Fruit fly (Drosophila melanogaster): ENCODE measurements around the gene SdicB.

The SdicB gene

DNA sequence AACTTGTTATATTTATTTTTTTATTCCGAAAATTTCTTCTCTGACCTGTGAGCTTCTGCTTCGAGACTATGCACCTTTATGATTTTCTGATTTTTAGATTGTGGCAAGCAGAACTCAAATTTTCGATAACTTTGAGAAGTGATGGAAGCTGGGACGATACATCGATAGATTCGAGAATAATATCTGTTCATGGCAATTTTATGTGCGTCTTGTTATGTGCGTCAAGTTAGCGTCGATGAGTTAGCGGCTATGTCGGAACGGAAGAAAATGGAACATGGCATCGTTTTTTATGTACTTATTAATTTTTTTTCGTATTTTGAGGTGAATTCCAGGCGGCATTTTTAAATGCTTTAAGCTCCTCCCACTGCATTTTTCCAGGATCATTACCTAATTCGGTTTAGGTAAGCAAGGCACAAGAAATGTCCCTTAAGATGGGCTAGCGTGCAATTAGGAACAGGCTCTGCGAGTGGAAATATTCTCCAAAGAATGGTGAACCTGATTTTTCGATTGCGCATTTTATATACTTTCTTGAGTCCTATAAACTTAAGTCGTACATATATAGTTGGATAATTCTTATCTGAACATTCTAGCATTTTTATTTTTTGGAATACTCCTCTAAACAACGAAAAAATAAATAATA is 43.5 kb downstream of the SdicB start, which contains the start of gene Phf7:
Gene Phf7 (minus strand): TSS at position 58 of the 640 bp plus-strand sequence.
- TF ChIP-seq cnc (optimal IDR thresholded peaks at IDR 0.05) (no peak), tj (GFP tag; optimal IDR thresholded peaks at IDR 0.05) (no peak), CG14711 (tag; optimal IDR thresholded peaks at IDR 0.05) (no peak), Crg-1 (GFP tag; optimal IDR thresholded peaks at IDR 0.05) (no peak), CG5204 (GFP tag; optimal IDR thresholded peaks at IDR 0.05) (no peak)

DNA sequence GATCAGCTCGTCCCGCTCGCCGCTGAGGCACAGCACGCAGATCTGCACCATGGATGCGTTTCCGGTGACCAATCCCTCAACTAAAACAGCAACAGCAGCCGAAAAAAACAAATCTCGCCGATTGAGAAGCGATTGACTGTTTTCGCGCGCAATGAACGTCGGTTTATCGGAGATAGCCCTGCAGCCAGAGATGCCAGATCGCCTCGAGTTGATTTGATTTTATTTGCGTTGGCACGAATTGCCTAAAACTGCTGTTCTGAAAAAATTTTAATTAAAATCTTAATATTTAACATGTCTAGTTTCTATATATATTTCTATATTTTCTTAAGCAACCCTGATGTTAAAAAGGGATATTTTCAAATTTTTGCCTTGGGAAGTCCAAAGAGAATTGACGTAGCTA is 46.8 kb downstream of the SdicB start:
- TF ChIP-seq cic (GFP tag; optimal IDR thresholded peaks at IDR 0.05) (no peak), CG5204 (GFP tag; optimal IDR thresholded peaks at IDR 0.05) (no peak), Crg-1 (GFP tag; optimal IDR thresholded peaks at IDR 0.05) (no peak), cnc (optimal IDR thresholded peaks at IDR 0.05) (no peak), CG1620 (GFP tag; optimal IDR thresholded peaks at IDR 0.05) (no peak), bab1 (GFP tag; optimal IDR thresholded peaks at IDR 0.05) (no peak), CG12768 (GFP tag; optimal IDR thresholded peaks at IDR 0.05) (no peak), CG7101 (tag; optimal IDR thresholded peaks at IDR 0.05) (no peak), CG14711 (tag; optimal IDR thresholded peaks at IDR 0.05) (no peak), CG33017 (tag; optimal IDR thresholded peaks at IDR 0.05) (no peak), Clk (GFP tag; optimal IDR thresholded peaks at IDR 0.05) (no peak), tj (GFP tag; optimal IDR thresholded peaks at IDR 0.05) (no peak), CG7045 (GFP tag; optimal IDR thresholded peaks at IDR 0.05) (no peak), toe (GFP tag; optimal IDR thresholded peaks at IDR 0.05) (no peak)

DNA sequence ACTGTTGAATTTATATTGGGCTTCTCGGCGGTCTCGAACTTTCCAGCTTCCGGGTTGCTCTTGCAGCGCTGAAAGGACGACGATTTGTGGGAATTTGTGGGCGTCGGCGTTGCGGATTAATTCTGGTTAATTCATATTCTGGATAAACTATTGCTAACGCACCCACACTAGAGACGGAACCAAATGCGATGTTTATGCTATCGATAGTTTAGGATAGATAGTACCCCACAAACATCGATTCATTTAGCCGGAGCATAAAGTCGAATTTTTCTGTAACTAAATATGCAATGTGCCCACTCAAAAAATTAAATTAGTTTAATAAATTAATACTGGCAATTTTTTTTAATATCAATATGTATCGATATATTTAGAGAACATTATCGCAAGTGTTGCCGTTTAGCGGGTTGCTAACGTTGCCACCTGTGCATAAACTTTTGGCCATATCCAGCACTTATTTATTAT is 49.7 kb downstream of the SdicB start, which contains the start of gene Rab35:
Gene Rab35 (minus strand): TSS at position 194 of the 462 bp plus-strand sequence.
- TF ChIP-seq pad (GFP tag; optimal IDR thresholded peaks at IDR 0.05): peak; percentile 35
- TF ChIP-seq CG7045 (GFP tag; optimal IDR thresholded peaks at IDR 0.05): no peak
- TF ChIP-seq CG7101 (tag; optimal IDR thresholded peaks at IDR 0.05): peak; percentile 5
- TF ChIP-seq Mnt (GFP tag; optimal IDR thresholded peaks at IDR 0.05): peak; percentile 14
- peak; percentile 50 for TF ChIP-seq toe (GFP tag; optimal IDR thresholded peaks at IDR 0.05)
- peak; percentile 2 for TF ChIP-seq bab1 (GFP tag; optimal IDR thresholded peaks at IDR 0.05)
- peak; percentile 9 for TF ChIP-seq CG14711 (tag; optimal IDR thresholded peaks at IDR 0.05)
- no peak for TF ChIP-seq cic (GFP tag; optimal IDR thresholded peaks at IDR 0.05)
- TF ChIP-seq CG12768 (GFP tag; optimal IDR thresholded peaks at IDR 0.05): no peak
- peak; percentile 17 for TF ChIP-seq CG5204 (GFP tag; optimal IDR thresholded peaks at IDR 0.05)
- TF ChIP-seq CG1620 (GFP tag; optimal IDR thresholded peaks at IDR 0.05): peak; percentile 74
- no peak for TF ChIP-seq kay (GFP tag; ENCODE audit: borderline replicate concordance)
- peak; percentile 30 for TF ChIP-seq Crg-1 (GFP tag; optimal IDR thresholded peaks at IDR 0.05)

DNA sequence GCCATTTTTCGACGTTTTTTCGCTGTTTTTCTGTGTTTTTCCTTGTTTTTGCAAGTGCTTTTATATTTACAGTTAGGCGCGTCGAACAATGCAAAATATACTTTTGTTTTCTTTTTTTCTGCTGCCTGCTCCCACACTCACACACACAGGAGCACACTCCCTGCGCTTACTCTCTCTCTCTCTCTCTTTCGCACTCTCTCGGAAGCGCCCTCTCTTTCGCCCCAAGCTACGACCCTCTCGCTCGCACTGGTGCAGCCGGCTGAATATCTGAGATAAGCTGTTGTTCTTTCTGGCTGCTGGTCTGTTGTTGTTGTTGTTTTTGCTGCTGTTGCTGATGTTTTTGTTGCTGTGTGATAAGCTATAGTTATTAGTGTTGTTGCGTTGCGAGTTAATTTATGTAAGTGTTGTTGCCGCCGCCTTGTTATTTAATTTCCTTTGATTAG is 50.4 kb downstream of the SdicB start:
- TF ChIP-seq Crg-1 (GFP tag; optimal IDR thresholded peaks at IDR 0.05) (no peak), ovo (GFP tag; optimal IDR thresholded peaks at IDR 0.05) (peak; percentile 70), bab1 (GFP tag; optimal IDR thresholded peaks at IDR 0.05) (peak; percentile 16), pad (GFP tag; optimal IDR thresholded peaks at IDR 0.05) (peak; percentile 24), CG11617 (GFP tag; optimal IDR thresholded peaks at IDR 0.05) (peak; percentile 4), tj (GFP tag; optimal IDR thresholded peaks at IDR 0.05) (peak; percentile 34)

DNA sequence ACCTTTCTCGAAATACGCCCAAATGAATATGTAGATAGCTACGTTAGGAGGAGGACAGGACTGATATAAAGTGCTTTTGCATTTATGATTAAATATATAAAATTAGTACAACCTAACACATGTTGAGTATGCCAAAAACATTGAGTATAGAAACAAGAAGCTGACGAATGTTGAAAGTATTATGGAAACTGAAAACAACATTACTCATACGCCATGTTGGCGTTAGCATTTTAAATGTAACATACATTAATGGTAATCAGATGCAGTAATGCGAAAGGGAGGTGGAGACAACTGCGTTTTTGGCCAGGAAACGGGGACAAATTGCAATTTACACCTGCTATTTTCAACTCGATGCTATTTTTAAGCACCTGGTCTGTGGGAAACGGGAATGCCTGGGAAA is 50.9 kb downstream of the SdicB start:
- TF ChIP-seq CG7101 (tag; optimal IDR thresholded peaks at IDR 0.05) (no peak), cnc (optimal IDR thresholded peaks at IDR 0.05) (no peak), CG14711 (tag; optimal IDR thresholded peaks at IDR 0.05) (no peak), Hr96 (GFP tag; optimal IDR thresholded peaks at IDR 0.05) (no peak), toe (GFP tag; optimal IDR thresholded peaks at IDR 0.05) (no peak), CG12768 (GFP tag; optimal IDR thresholded peaks at IDR 0.05) (no peak), bab1 (GFP tag; optimal IDR thresholded peaks at IDR 0.05) (no peak), CG7045 (GFP tag; optimal IDR thresholded peaks at IDR 0.05) (no peak), CG1620 (GFP tag; optimal IDR thresholded peaks at IDR 0.05) (no peak), tj (GFP tag; optimal IDR thresholded peaks at IDR 0.05) (no peak), Crg-1 (GFP tag; optimal IDR thresholded peaks at IDR 0.05) (no peak), pad (GFP tag; optimal IDR thresholded peaks at IDR 0.05) (no peak), CG33017 (tag; optimal IDR thresholded peaks at IDR 0.05) (no peak), kay (GFP tag; ENCODE audit: borderline replicate concordance) (no peak), cic (GFP tag; optimal IDR thresholded peaks at IDR 0.05) (no peak), CG5204 (GFP tag; optimal IDR thresholded peaks at IDR 0.05) (no peak), ovo (GFP tag; optimal IDR thresholded peaks at IDR 0.05) (no peak), Clk (GFP tag; optimal IDR thresholded peaks at IDR 0.05) (no peak)

DNA sequence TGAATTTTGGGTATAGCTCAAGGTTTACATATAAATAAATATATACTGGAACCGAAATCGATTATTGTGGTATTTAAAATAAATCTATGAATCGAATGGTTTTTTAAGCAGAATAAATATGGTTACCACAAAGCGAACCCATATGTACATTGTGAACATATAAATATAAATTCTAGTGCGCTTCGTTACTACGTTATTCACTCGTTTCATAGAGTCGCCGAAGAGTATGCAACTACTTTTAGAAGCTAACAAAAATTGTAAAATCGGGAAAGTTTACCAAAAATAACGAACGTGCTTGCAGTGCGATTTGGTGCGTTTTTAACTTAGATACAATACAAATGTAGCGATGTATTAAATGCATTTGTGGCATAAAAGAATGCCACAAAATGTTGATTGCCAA is 53.5 kb downstream of the SdicB start:
- TF ChIP-seq pad (GFP tag; optimal IDR thresholded peaks at IDR 0.05): no peak
- TF ChIP-seq CG12768 (GFP tag; optimal IDR thresholded peaks at IDR 0.05): no peak
- no peak for TF ChIP-seq CG7101 (tag; optimal IDR thresholded peaks at IDR 0.05)
- no peak for TF ChIP-seq cic (GFP tag; optimal IDR thresholded peaks at IDR 0.05)

All from whole organism, adult.